Worm (Caenorhabditis elegans): ENCODE data around the gene Y39B6A.69.

The Y39B6A.69 gene

DNA sequence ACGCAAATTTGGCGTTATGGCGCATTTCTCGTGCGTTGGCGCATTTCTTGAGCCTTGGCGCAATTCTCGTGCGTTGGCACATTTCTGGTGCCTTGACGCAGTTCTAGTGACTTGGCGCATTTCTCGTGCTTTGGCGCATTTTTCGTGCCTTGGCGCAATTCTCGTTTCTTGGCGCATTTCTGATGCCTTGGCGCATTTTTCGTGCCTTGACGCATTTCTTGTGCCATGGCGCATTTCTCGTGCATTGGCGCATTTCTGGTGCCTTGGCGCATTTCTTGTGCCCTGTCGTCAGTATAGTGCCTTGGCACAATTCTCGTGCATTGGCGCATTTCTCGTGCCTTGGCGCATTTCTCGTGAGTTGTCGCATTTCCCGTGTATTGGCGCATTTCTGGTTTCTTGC is 3.9 kb downstream of the Y39B6A.69 start:
- TF ChIP-seq ztf-11 (tag; optimal IDR thresholded peaks at IDR 0.05) (no peak), aly-2 (tag; optimal IDR thresholded peaks at IDR 0.05) (no peak), hlh-17 (GFP tag; optimal IDR thresholded peaks at IDR 0.05; ENCODE audit: borderline replicate concordance) (no peak), C16A3.4 (tag; optimal IDR thresholded peaks at IDR 0.05) (no peak), fkh-8 (tag; optimal IDR thresholded peaks at IDR 0.05) (no peak), zip-4 (GFP tag; optimal IDR thresholded peaks at IDR 0.05) (no peak), lin-15B (tag; optimal IDR thresholded peaks at IDR 0.05) (no peak), nhr-90 (tag; optimal IDR thresholded peaks at IDR 0.05; ENCODE audit: poor library complexity) (no peak), irx-1 (tag; optimal IDR thresholded peaks at IDR 0.05) (no peak), ceh-88 (GFP tag; IDR thresholded peaks at IDR 0.05) (no peak), nhr-11 (tag; optimal IDR thresholded peaks at IDR 0.05) (no peak), nhr-237 (tag; optimal IDR thresholded peaks at IDR 0.05) (no peak), aha-1 (tag; optimal IDR thresholded peaks at IDR 0.05) (no peak)

DNA sequence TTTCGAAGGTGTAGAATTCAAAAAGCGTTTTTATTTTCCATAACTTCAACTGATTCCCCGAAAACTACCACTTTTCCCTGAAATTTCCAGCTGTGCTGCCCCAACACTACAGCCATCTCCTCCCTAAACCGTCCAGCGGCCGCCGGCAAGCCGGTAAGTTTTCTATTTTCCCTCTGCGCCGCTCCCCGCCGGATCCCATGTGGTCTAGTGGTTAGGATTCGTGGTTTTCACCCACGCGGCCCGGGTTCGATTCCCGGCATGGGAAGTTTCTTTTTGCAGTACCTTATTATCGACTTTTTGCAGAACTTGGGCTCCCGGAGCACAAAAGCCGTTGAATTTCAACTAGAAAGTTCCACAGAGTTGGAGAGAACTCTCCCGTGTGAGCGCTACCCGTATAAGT is 9.6 kb downstream of the Y39B6A.69 start:
- no peak for TF ChIP-seq ets-5 (GFP tag; IDR thresholded peaks at IDR 0.05)
- no peak for TF ChIP-seq nhr-12 (tag; optimal IDR thresholded peaks at IDR 0.05)
- peak; percentile 28 for TF ChIP-seq nhr-19 (GFP tag; conservative IDR thresholded peaks at IDR 0.05)
- peak in 1 of 2 experiments; percentile 13 for TF ChIP-seq lin-35 (GFP tag; optimal IDR thresholded peaks at IDR 0.05)
- TF ChIP-seq nhr-47 (tag; optimal IDR thresholded peaks at IDR 0.05), result peak; percentile 2
- no peak for TF ChIP-seq efl-1 (optimal IDR thresholded peaks at IDR 0.05)
- peak in 1 of 2 experiments; percentile 45 for TF ChIP-seq efl-1 (GFP tag; optimal IDR thresholded peaks at IDR 0.05 in 1 of 2)

DNA sequence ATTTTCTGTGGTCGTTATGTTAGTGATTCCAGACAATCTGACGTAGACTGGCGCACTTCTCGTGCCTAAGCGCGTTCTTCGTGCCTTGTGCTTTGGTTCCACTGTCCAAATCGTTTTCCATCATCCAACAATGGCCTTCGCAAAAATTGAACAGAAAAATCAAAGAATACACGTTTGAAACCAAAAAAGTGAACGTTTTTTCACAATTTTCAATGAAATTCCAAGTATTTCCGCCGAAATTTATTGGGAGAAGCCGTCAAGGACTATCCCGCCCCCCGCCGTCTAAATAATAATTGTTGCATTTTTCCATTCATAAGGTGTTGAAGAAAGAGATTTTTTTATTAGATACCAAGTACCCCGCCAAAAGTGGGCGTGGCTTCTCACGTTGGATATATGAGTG is 11.7 kb downstream of the Y39B6A.69 start, which contains the start of gene cpg-23:
Gene cpg-23, plus strand, starts transcription at position 301 of the 400 bp plus-strand sequence.
- TF ChIP-seq grh-1 (GFP tag; IDR thresholded peaks at IDR 0.05) (no peak), unc-98 (GFP tag; IDR thresholded peaks at IDR 0.05) (no peak), C04F5.9 (tag; optimal IDR thresholded peaks at IDR 0.05) (no peak), dpl-1 (GFP tag; optimal IDR thresholded peaks at IDR 0.05) (no peak), ets-5 (GFP tag; IDR thresholded peaks at IDR 0.05) (no peak), isw-1 (GFP tag; IDR thresholded peaks at IDR 0.05) (no peak), lin-35 (GFP tag; optimal IDR thresholded peaks at IDR 0.05) (no peak), nhr-77 (tag; optimal IDR thresholded peaks at IDR 0.05) (no peak), lsy-2 (tag; optimal IDR thresholded peaks at IDR 0.05) (no peak), vab-15 (tag; optimal IDR thresholded peaks at IDR 0.05) (no peak), nhr-84 (tag; optimal IDR thresholded peaks at IDR 0.05) (no peak)

DNA sequence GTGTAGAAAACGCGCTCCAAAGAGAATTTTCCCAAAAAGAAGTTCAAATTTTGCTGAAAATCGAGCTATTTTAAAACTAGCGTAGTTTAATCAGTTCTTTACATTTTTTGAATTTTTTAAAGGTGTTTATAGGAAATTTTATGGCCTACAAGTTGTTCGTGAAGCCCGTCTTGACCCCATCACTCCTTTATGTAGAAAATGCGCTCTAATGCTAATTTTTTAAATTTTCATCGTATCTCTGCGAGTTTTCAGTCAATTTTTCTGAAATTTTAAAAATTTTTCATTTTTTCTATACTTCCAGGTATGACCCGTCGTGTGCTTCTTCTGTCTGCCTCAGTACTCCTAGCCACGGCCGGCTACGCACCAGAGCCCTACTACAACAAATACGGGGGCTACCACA is 16.0 kb downstream of the Y39B6A.69 start, which contains the start of gene Y39B6A.9:
Gene Y39B6A.9, plus strand, starts transcription at position 301 of the 400 bp plus-strand sequence.
- TF ChIP-seq unc-98 (GFP tag; IDR thresholded peaks at IDR 0.05) (no peak), nhr-20 (tag; optimal IDR thresholded peaks at IDR 0.05) (no peak), C34B4.2 (tag; optimal IDR thresholded peaks at IDR 0.05) (no peak), egl-27 (tag; optimal IDR thresholded peaks at IDR 0.05) (no peak), hlh-4 (tag; optimal IDR thresholded peaks at IDR 0.05) (no peak), swsn-7 (tag; optimal IDR thresholded peaks at IDR 0.05) (no peak), lin-39 (tag; optimal IDR thresholded peaks at IDR 0.05) (no peak)

DNA sequence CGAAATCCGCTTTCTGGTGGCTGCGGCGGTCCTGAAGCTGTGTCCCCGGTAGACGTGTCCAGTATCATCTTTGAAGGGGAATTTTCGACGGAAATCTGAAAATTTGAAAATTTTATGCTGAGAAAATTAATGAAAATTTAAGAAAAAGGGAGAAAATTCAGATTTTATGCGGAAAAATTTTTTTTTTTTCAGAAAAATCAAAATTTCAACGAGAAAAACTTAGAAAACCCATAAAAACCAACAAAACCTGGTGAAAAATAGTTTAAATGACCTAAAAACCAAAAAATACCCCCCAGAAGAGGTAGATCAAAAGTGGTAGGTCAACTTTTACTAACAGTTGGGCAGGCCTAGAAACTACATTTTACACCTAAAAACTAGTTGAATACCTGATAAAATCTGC is 18.7 kb downstream of the Y39B6A.69 start, which contains the start of gene Y39B6A.10:
Gene Y39B6A.10, minus strand, starts transcription at position 101 of the 400 bp plus-strand sequence.
- TF ChIP-seq skn-1 (tag; optimal IDR thresholded peaks at IDR 0.05), result no peak
- no peak for TF ChIP-seq ztf-11 (tag; optimal IDR thresholded peaks at IDR 0.05)
- TF ChIP-seq nhr-20 (tag; optimal IDR thresholded peaks at IDR 0.05), result no peak
- TF ChIP-seq aha-1 (tag; optimal IDR thresholded peaks at IDR 0.05), result no peak
- TF ChIP-seq jun-1 (tag; optimal IDR thresholded peaks at IDR 0.05), result no peak

Data from whole organism, L1 larva.